Worm (Caenorhabditis elegans) whole organism, L1 larva: ENCODE data around the gene nhr-129.

ENCODE experiments used
- C16A3.4 ChIP-seq: fragments of 150-350 bp; optimal IDR thresholded peaks from 2 replicates; lab custom pipeline; 2014; ENCODE audit warnings: missing biosample characterization, missing genetic modification characterization
- F16B12.6 ChIP-seq: fragments of 150-350 bp; optimal IDR thresholded peaks from 2 replicates; lab custom pipeline; 2014; ENCODE audit warnings: missing biosample characterization, missing genetic modification characterization
- Y116A8C.19 ChIP-seq: sonication (generic microtip); optimal IDR thresholded peaks from 2 replicates; lab custom pipeline; 2016; ENCODE audit warnings: missing compliant biosample characterization, missing genetic modification characterization, borderline replicate concordance
- aha-1 ChIP-seq: fragments of 150-350 bp; optimal IDR thresholded peaks from 2 replicates; lab custom pipeline; 2014; ENCODE audit warnings: missing biosample characterization, missing genetic modification characterization
- aly-2 ChIP-seq: fragments of 150-350 bp; optimal IDR thresholded peaks from 2 replicates; lab custom pipeline; 2014; ENCODE audit warnings: missing biosample characterization, missing genetic modification characterization
- ces-1 ChIP-seq: fragments of 150-350 bp; optimal IDR thresholded peaks from 2 replicates; lab custom pipeline; 2014; ENCODE audit warnings: missing biosample characterization, missing genetic modification reagents, missing genetic modification characterization
- efl-1 ChIP-seq, 4 experiments: fragments of 150-350 bp; optimal IDR thresholded peaks in 3 of 4; peaks in 1 of 4; 1 replicate in 1 of 4; 2 replicates in 3 of 4; lab custom pipeline; 2014; ENCODE audit warnings: missing biosample characterization in 2 of 4, missing genetic modification characterization in 2 of 4, missing genetic modification reagents in 2 of 4
- efl-3 ChIP-seq: fragments of 200-800 bp; sonication (Bioruptor generic); optimal IDR thresholded peaks from 2 replicates; lab custom pipeline; 2018; ENCODE audit warnings: mild to moderate bottlenecking, missing genetic modification characterization, missing compliant biosample characterization
- elt-2 ChIP-seq: sonication (generic microtip); optimal IDR thresholded peaks from 2 replicates; lab custom pipeline; 2016; ENCODE audit warnings: missing genetic modification characterization, mild to moderate bottlenecking, inconsistent platforms, missing compliant biosample characterization, missing genetic modification reagents
- elt-3 ChIP-seq, 6 experiments: fragments of 150-350 bp in 1 of 6; sonication (generic microtip); optimal IDR thresholded peaks; 2 replicates each; lab custom pipeline; 2017 to 2018; ENCODE audit warnings: missing biosample characterization in 6 of 6, missing genetic modification characterization in 6 of 6, inconsistent platforms in 1 of 6
- ets-5 ChIP-seq: fragments of 200-800 bp; sonication (Bioruptor generic); IDR thresholded peaks from 2 replicates; pipeline ENCODE4 v1.3.6; 2022; ENCODE audit warnings: missing genetic modification characterization, missing compliant biosample characterization
- fos-1 ChIP-seq: fragments of 150-350 bp; optimal IDR thresholded peaks from 2 replicates; lab custom pipeline; 2014; ENCODE audit warnings: missing biosample characterization, missing genetic modification characterization
- grh-1 ChIP-seq: fragments of 200-800 bp; sonication (Bioruptor generic); IDR thresholded peaks from 2 replicates; pipeline ENCODE4 v1.3.6; 2022; ENCODE audit warnings: missing genetic modification reagents, missing genetic modification characterization, missing compliant biosample characterization
- hlh-4 ChIP-seq: sonication (generic microtip); optimal IDR thresholded peaks from 2 replicates; lab custom pipeline; 2016; ENCODE audit warnings: mild to moderate bottlenecking, missing genetic modification characterization, missing compliant biosample characterization
- hpl-2 ChIP-seq: fragments of 150-350 bp; optimal IDR thresholded peaks from 2 replicates; lab custom pipeline; 2014; ENCODE audit warnings: missing biosample characterization, missing genetic modification reagents, missing genetic modification characterization
- irx-1 ChIP-seq: sonication (generic microtip); optimal IDR thresholded peaks from 2 replicates; lab custom pipeline; 2016; ENCODE audit warnings: missing genetic modification characterization, missing compliant biosample characterization
- isw-1 ChIP-seq: fragments of 200-800 bp; sonication (Bioruptor generic); IDR thresholded peaks from 2 replicates; pipeline ENCODE4 v1.3.6; 2022; ENCODE audit warnings: missing genetic modification characterization, missing compliant biosample characterization
- lin-13 ChIP-seq: fragments of 150-350 bp; optimal IDR thresholded peaks from 2 replicates; lab custom pipeline; 2014; ENCODE audit warnings: missing biosample characterization, missing genetic modification reagents, missing genetic modification characterization
- lin-15B ChIP-seq: fragments of 150-350 bp; sonication (generic microtip); optimal IDR thresholded peaks from 3 replicates; lab custom pipeline; 2014; ENCODE audit warnings: missing biosample characterization, missing genetic modification characterization
- lin-35 ChIP-seq, 2 experiments: fragments of 150-350 bp; optimal IDR thresholded peaks; 2 replicates each; lab custom pipeline; 2014; ENCODE audit warnings: missing biosample characterization in 2 of 2, missing genetic modification characterization in 2 of 2, missing genetic modification reagents in 2 of 2
- lsy-2 ChIP-seq, 2 experiments: fragments of 150-350 bp; optimal IDR thresholded peaks; 2 replicates each; lab custom pipeline; 2014; ENCODE audit warnings: missing biosample characterization in 2 of 2, missing genetic modification characterization in 2 of 2
- mab-9 ChIP-seq: fragments of 200-800 bp; sonication (Bioruptor generic); IDR thresholded peaks from 2 replicates; pipeline ENCODE4 v1.3.6; 2022; ENCODE audit warnings: missing genetic modification reagents, missing genetic modification characterization, missing compliant biosample characterization
- mef-2 ChIP-seq: fragments of 150-350 bp; optimal IDR thresholded peaks from 2 replicates; lab custom pipeline; 2014; ENCODE audit warnings: missing biosample characterization, missing genetic modification characterization
- nhr-11 ChIP-seq: fragments of 150-350 bp; optimal IDR thresholded peaks from 2 replicates; lab custom pipeline; 2014; ENCODE audit warnings: missing biosample characterization, missing genetic modification characterization
- nhr-12 ChIP-seq: sonication (generic microtip); optimal IDR thresholded peaks from 2 replicates; lab custom pipeline; 2017; ENCODE audit warnings: missing biosample characterization, missing genetic modification characterization
- nhr-237 ChIP-seq: fragments of 150-350 bp; optimal IDR thresholded peaks from 2 replicates; lab custom pipeline; 2014; ENCODE audit warnings: missing biosample characterization, missing genetic modification characterization
- nhr-47 ChIP-seq: sonication (generic microtip); optimal IDR thresholded peaks from 2 replicates; lab custom pipeline; 2016; ENCODE audit warnings: mild to moderate bottlenecking, missing genetic modification characterization, moderate library complexity, missing compliant biosample characterization
- nhr-71 ChIP-seq: sonication (generic microtip); optimal IDR thresholded peaks from 2 replicates; lab custom pipeline; 2016; ENCODE audit warnings: mild to moderate bottlenecking, missing genetic modification characterization, moderate library complexity, missing compliant biosample characterization
- nhr-76 ChIP-seq: sonication (generic microtip); optimal IDR thresholded peaks from 2 replicates; lab custom pipeline; 2017; ENCODE audit warnings: missing biosample characterization, missing genetic modification characterization
- nhr-84 ChIP-seq: sonication (generic microtip); optimal IDR thresholded peaks from 2 replicates; lab custom pipeline; 2017; ENCODE audit warnings: missing biosample characterization, missing genetic modification characterization
- nhr-85 ChIP-seq: sonication (generic microtip); peaks from one replicate; lab custom pipeline; 2016; ENCODE audit warnings: missing genetic modification characterization, inconsistent platforms, missing compliant biosample characterization
- snu-23 ChIP-seq: sonication (generic microtip); optimal IDR thresholded peaks from 2 replicates; lab custom pipeline; 2016; ENCODE audit warnings: missing genetic modification characterization, missing compliant biosample characterization
- sox-4 ChIP-seq: sonication (generic microtip); optimal IDR thresholded peaks from 2 replicates; lab custom pipeline; 2016; ENCODE audit warnings: missing genetic modification characterization, missing compliant biosample characterization
- sptf-1 ChIP-seq: fragments of 150-350 bp; optimal IDR thresholded peaks from 2 replicates; lab custom pipeline; 2014; ENCODE audit warnings: missing biosample characterization, missing genetic modification characterization
- swsn-7 ChIP-seq: sonication (generic microtip); optimal IDR thresholded peaks from 2 replicates; lab custom pipeline; 2016; ENCODE audit warnings: missing genetic modification characterization, missing compliant biosample characterization
- xbp-1 ChIP-seq: sonication (generic microtip); optimal IDR thresholded peaks from 2 replicates; lab custom pipeline; 2016; ENCODE audit warnings: missing genetic modification characterization, missing compliant biosample characterization
- zag-1 ChIP-seq: fragments of 150-350 bp; optimal IDR thresholded peaks from 2 replicates; lab custom pipeline; 2014; ENCODE audit warnings: missing biosample characterization, missing genetic modification characterization
- zip-4 ChIP-seq: fragments of 200-800 bp; sonication (Bioruptor generic); optimal IDR thresholded peaks from 2 replicates; lab custom pipeline; 2018; ENCODE audit warnings: mild to moderate bottlenecking, missing genetic modification characterization, moderate library complexity, missing compliant biosample characterization
- ztf-11 ChIP-seq, 2 experiments: sonication (generic microtip); optimal IDR thresholded peaks; 2 replicates each; lab custom pipeline; 2016 to 2017; ENCODE audit warnings: missing genetic modification characterization in 2 of 2, missing biosample characterization in 1 of 2, missing compliant biosample characterization in 1 of 2
- ztf-4 ChIP-seq: fragments of 150-350 bp; optimal IDR thresholded peaks from 2 replicates; lab custom pipeline; 2014; ENCODE audit warnings: missing biosample characterization, missing genetic modification characterization

Gene nhr-129

ce11 chrV:13327463-13327862, 3.4 kb downstream of the nhr-129 start, which contains the start of gene str-37:
Gene str-37 (plus strand): TSS chrV:13327763.
- TF ChIP-seq sptf-1 (tag; lab: Kevin White, UChicago): no peak
- no peak for TF ChIP-seq lin-15B (tag; lab: Kevin White, UChicago)
- no peak for TF ChIP-seq nhr-85
- no peak for TF ChIP-seq zip-4 (GFP tag; lab: Kevin White, UChicago)
- TF ChIP-seq ets-5 (GFP tag; lab: Robert Waterston, UW): no peak
- no peak for TF ChIP-seq xbp-1 (tag; lab: Kevin White, UChicago)
- no peak for TF ChIP-seq mef-2 (tag; lab: Kevin White, UChicago)
- TF ChIP-seq C16A3.4 (tag; lab: Kevin White, UChicago): no peak
- TF ChIP-seq nhr-84: no peak
- TF ChIP-seq lin-13 (GFP tag; lab: Kevin White, UChicago): no peak

DNA sequence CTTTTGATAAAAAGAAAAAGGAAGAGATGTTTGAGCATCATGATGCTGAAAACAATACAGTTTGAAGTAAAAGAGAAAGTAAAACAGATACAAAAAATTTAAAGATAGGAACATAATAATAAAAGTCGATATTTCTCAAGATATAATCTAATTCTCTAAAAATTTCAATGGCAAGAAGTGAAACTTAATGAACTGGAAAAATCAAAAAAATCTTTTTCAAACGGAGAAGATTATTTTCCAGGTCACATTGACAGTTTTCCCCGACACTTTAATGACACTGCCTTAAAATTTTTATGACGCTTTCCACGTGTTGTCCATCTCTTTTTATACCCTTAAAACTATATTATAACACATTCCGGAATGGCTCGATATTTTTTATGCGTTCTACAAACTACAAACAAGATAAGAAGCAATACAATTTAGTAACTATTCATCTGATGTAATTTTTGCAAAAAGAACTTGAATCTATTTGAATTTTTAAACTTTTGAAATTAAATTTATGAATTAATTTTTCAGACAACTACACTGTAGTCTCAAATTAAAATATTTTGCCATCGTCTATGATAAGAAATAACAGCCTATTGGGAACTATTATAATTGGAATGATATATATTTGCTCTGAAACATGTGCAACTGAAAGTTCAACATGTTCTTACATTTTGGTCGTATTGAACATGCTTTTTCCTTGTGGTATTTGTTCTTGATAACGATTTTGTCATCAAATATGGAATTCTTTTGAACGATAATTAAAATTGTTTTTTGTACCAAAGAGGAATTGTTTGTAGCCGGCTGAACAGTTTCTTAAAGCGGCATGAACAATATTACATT, 5.7 kb downstream of the nhr-129 start, which contains the start of gene C50B6.7:
C50B6.7 (minus strand) TSS at position 51 of the 828 bp plus-strand sequence.
- TF ChIP-seq nhr-47 (tag; lab: Kevin White, UChicago) (no peak), mab-9 (no peak), lsy-2 (tag; optimal IDR thresholded peaks at IDR 0.05; lab: Kevin White, UChicago) (no peak), elt-2 (peak; percentile 17), lin-35 (GFP tag; optimal IDR thresholded peaks at IDR 0.05; lab: Kevin White, UChicago) (no peak)

ce11 chrV:13320676-13321075, 10.1 kb downstream of the nhr-129 start, which contains the start of gene srh-15:
Gene srh-15 (plus strand): TSS chrV:13320976.
- TF ChIP-seq lsy-2 (tag; optimal IDR thresholded peaks at IDR 0.05; lab: Kevin White, UChicago): no peak
- TF ChIP-seq hpl-2 (GFP tag; lab: Kevin White, UChicago): no peak
- TF ChIP-seq lin-35 (GFP tag; optimal IDR thresholded peaks at IDR 0.05; lab: Kevin White, UChicago): no peak
- TF ChIP-seq efl-1 (optimal IDR thresholded peaks at IDR 0.05; lab: Kevin White, UChicago): no peak
- TF ChIP-seq efl-1 (GFP tag; optimal IDR thresholded peaks at IDR 0.05 in 1 of 2; lab: Kevin White, UChicago): peak in 1 of 2 experiments; percentile 20
- no peak for TF ChIP-seq lin-15B (tag; lab: Kevin White, UChicago)
- no peak for TF ChIP-seq F16B12.6 (tag; lab: Kevin White, UChicago)

- TF ChIP-seq snu-23 (GFP tag; lab: Kevin White, UChicago) (no peak), nhr-11 (tag; lab: Kevin White, UChicago) (peak; percentile 17), nhr-76 (no peak), swsn-7 (no peak), nhr-85 (no peak), ces-1 (no peak)
Measured at ce11 chrV:13317911-13318502, 12.8 kb downstream of the nhr-129 start, which contains the start of the genes col-161 and srh-18. Gene col-161 (minus strand): TSS chrV:13318011. Gene srh-18 (plus strand): TSS chrV:13318452.

- peak; percentile 43 for TF ChIP-seq aly-2 (tag; lab: Kevin White, UChicago)
- TF ChIP-seq lin-13 (GFP tag; lab: Kevin White, UChicago): peak; percentile 79
- peak in 1 of 2 experiments; percentile 97 for TF ChIP-seq ztf-11 (tag; optimal IDR thresholded peaks at IDR 0.05; lab: Kevin White, UChicago)
- peak; percentile 94 for TF ChIP-seq sox-4 (tag; lab: Kevin White, UChicago)
- peak; percentile 47 for TF ChIP-seq zag-1 (tag; lab: Kevin White, UChicago)
- no peak for TF ChIP-seq sptf-1 (tag; lab: Kevin White, UChicago)
- peak in 2 of 6 experiments; percentile 76 to 82 for TF ChIP-seq elt-3 (tag; optimal IDR thresholded peaks at IDR 0.05; lab: Kevin White, UChicago)
- TF ChIP-seq grh-1: peak; percentile 82
- TF ChIP-seq nhr-85: peak; percentile 95
- peak; percentile 85 for TF ChIP-seq isw-1 (GFP tag; lab: Robert Waterston, UW)
- peak; percentile 87 for TF ChIP-seq lin-15B (tag; lab: Kevin White, UChicago)
- TF ChIP-seq nhr-237 (tag; lab: Kevin White, UChicago): peak; percentile 45
- peak; percentile 74 for TF ChIP-seq fos-1
- TF ChIP-seq zip-4 (GFP tag; lab: Kevin White, UChicago): peak; percentile 66
- TF ChIP-seq irx-1 (tag; lab: Kevin White, UChicago): peak; percentile 91
- peak; percentile 95 for TF ChIP-seq nhr-71
- TF ChIP-seq hlh-4: peak; percentile 80
- no peak for TF ChIP-seq nhr-12 (tag; lab: Kevin White, UChicago)
- peak; percentile 44 for TF ChIP-seq efl-3 (GFP tag; lab: Kevin White, UChicago)
- TF ChIP-seq ztf-4 (tag; lab: Kevin White, UChicago): peak; percentile 78
- peak; percentile 95 for TF ChIP-seq snu-23 (GFP tag; lab: Kevin White, UChicago)
- no peak for TF ChIP-seq aha-1 (tag; lab: Kevin White, UChicago)
- peak; percentile 81 for TF ChIP-seq Y116A8C.19 (tag; lab: Kevin White, UChicago)
- peak; percentile 85 to 86 for TF ChIP-seq lin-35 (GFP tag; optimal IDR thresholded peaks at IDR 0.05; lab: Kevin White, UChicago)
Measured at ce11 chrV:13313045-13313623, 17.7 kb downstream of the nhr-129 start, which contains the start of gene C50B6.3. Gene C50B6.3 (plus strand): TSS chrV:13313573.
